Worm (Caenorhabditis elegans) whole organism, mixed stage, embryonic: Measurements from ENCODE around the gene lars-1.

Experiments used
- M03D4.4 ChIP-seq: sonication (generic microtip); optimal IDR thresholded peaks from 2 replicates; lab custom pipeline; 2017; ENCODE audit warnings: mild to moderate bottlenecking, missing genetic modification characterization, missing compliant biosample characterization
- bed-3 ChIP-seq: fragments of 200-800 bp; sonication (Bioruptor generic); optimal IDR thresholded peaks from 3 replicates; lab custom pipeline; 2018; ENCODE audit warnings: mild to moderate bottlenecking, missing genetic modification characterization, moderate library complexity, missing compliant biosample characterization
- blmp-1 ChIP-seq: fragments of 150-350 bp; optimal IDR thresholded peaks from 2 replicates; lab custom pipeline; 2014; ENCODE audit warnings: missing biosample characterization, missing genetic modification characterization
- ceh-39 ChIP-seq: fragments of 150-350 bp; optimal IDR thresholded peaks from 2 replicates; lab custom pipeline; 2014; ENCODE audit warnings: missing biosample characterization, missing genetic modification characterization
- ceh-43 ChIP-seq: fragments of 200-800 bp; sonication (Bioruptor generic); optimal IDR thresholded peaks from 2 replicates; lab custom pipeline; 2018; ENCODE audit warnings: mild to moderate bottlenecking, missing genetic modification characterization, moderate library complexity, missing compliant biosample characterization
- ceh-83 ChIP-seq: fragments of 200-800 bp; sonication (Bioruptor generic); optimal IDR thresholded peaks from 2 replicates; lab custom pipeline; 2018; ENCODE audit warnings: mild to moderate bottlenecking, missing genetic modification characterization, missing compliant biosample characterization
- ces-1 ChIP-seq: fragments of 150-350 bp; optimal IDR thresholded peaks from 2 replicates; lab custom pipeline; 2014; ENCODE audit warnings: missing biosample characterization, missing genetic modification reagents, missing genetic modification characterization
- drap-1 ChIP-seq: fragments of 200-800 bp; sonication (Bioruptor generic); optimal IDR thresholded peaks from 3 replicates; lab custom pipeline; 2018; ENCODE audit warnings: mild to moderate bottlenecking, missing genetic modification characterization, missing compliant biosample characterization
- elt-1 ChIP-seq: sonication (generic microtip); optimal IDR thresholded peaks from 2 replicates; lab custom pipeline; 2017; ENCODE audit warnings: missing genetic modification characterization, mild to moderate bottlenecking, missing compliant biosample characterization, antibody characterized with exemption, moderate library complexity, borderline replicate concordance; ENCODE audit not compliant: insufficient read depth
- elt-3 ChIP-seq: fragments of 150-350 bp; optimal IDR thresholded peaks from 2 replicates; lab custom pipeline; 2014; ENCODE audit warnings: missing biosample characterization, missing genetic modification characterization
- flh-1 ChIP-seq: fragments of 200-800 bp; sonication (Bioruptor generic); optimal IDR thresholded peaks from 2 replicates; lab custom pipeline; 2018; ENCODE audit warnings: mild to moderate bottlenecking, missing genetic modification characterization, moderate library complexity, missing compliant biosample characterization
- ham-2 ChIP-seq: fragments of 200-800 bp; sonication (Bioruptor generic); optimal IDR thresholded peaks from 2 replicates; lab custom pipeline; 2018; ENCODE audit warnings: mild to moderate bottlenecking, missing genetic modification characterization, missing compliant biosample characterization
- hlh-1 ChIP-seq: fragments of 150-350 bp; optimal IDR thresholded peaks from 2 replicates; lab custom pipeline; 2014; ENCODE audit warnings: missing biosample characterization, missing genetic modification reagents, missing genetic modification characterization
- lin-13 ChIP-seq: fragments of 150-350 bp; optimal IDR thresholded peaks from 2 replicates; lab custom pipeline; 2014; ENCODE audit warnings: missing biosample characterization, missing genetic modification characterization
- lsy-2 ChIP-seq: fragments of 150-350 bp; optimal IDR thresholded peaks from 2 replicates; lab custom pipeline; 2014; ENCODE audit warnings: missing biosample characterization, missing genetic modification characterization
- mab-5 ChIP-seq: fragments of 150-350 bp; optimal IDR thresholded peaks from 2 replicates; lab custom pipeline; 2014; ENCODE audit warnings: missing biosample characterization, missing genetic modification characterization
- mep-1 ChIP-seq: fragments of 150-350 bp; optimal IDR thresholded peaks from 2 replicates; lab custom pipeline; 2017; ENCODE audit warnings: missing biosample characterization, missing genetic modification reagents, missing genetic modification characterization, inconsistent platforms
- mls-2 ChIP-seq: sonication (generic microtip); optimal IDR thresholded peaks from 2 replicates; lab custom pipeline; 2016; ENCODE audit warnings: mild to moderate bottlenecking, missing genetic modification characterization, moderate library complexity, missing compliant biosample characterization
- nhr-12 ChIP-seq: fragments of 150-350 bp; optimal IDR thresholded peaks from 2 replicates; lab custom pipeline; 2014; ENCODE audit warnings: missing biosample characterization, missing genetic modification characterization
- nhr-2 ChIP-seq: fragments of 150-350 bp; optimal IDR thresholded peaks from 2 replicates; lab custom pipeline; 2014; ENCODE audit warnings: missing biosample characterization, missing genetic modification characterization
- nhr-237 ChIP-seq: fragments of 150-350 bp; optimal IDR thresholded peaks from 2 replicates; lab custom pipeline; 2014; ENCODE audit warnings: missing biosample characterization, missing genetic modification characterization
- nhr-28 ChIP-seq: fragments of 150-350 bp; optimal IDR thresholded peaks from 2 replicates; lab custom pipeline; 2014; ENCODE audit warnings: missing biosample characterization, missing genetic modification characterization
- pha-4 ChIP-seq: fragments of 150-350 bp; optimal IDR thresholded peaks from 2 replicates; lab custom pipeline; 2018; ENCODE audit warnings: missing biosample characterization, missing genetic modification reagents, missing genetic modification characterization
- sem-2 ChIP-seq: fragments of 200-800 bp; sonication (Bioruptor generic); optimal IDR thresholded peaks from 2 replicates; lab custom pipeline; 2018; ENCODE audit warnings: mild to moderate bottlenecking, missing genetic modification characterization, missing compliant biosample characterization
- snpc-4 ChIP-seq: fragments of 150-350 bp; optimal IDR thresholded peaks from 2 replicates; lab custom pipeline; 2014; ENCODE audit warnings: missing biosample characterization, missing genetic modification characterization
- sptf-1 ChIP-seq: sonication (generic microtip); optimal IDR thresholded peaks from 2 replicates; lab custom pipeline; 2017; ENCODE audit warnings: mild to moderate bottlenecking, missing genetic modification characterization, moderate library complexity, missing compliant biosample characterization
- tbx-8 ChIP-seq: fragments of 200-800 bp; sonication (Bioruptor generic); optimal IDR thresholded peaks from 2 replicates; lab custom pipeline; 2018; ENCODE audit warnings: mild to moderate bottlenecking, missing genetic modification characterization, moderate library complexity, missing compliant biosample characterization
- unc-120 ChIP-seq: sonication (generic microtip); optimal IDR thresholded peaks from 2 replicates; lab custom pipeline; 2017; ENCODE audit warnings: missing genetic modification characterization, missing compliant biosample characterization; ENCODE audit not compliant: poor library complexity, severe bottlenecking
- unc-39 ChIP-seq: fragments of 150-350 bp; optimal IDR thresholded peaks from 2 replicates; lab custom pipeline; 2014; ENCODE audit warnings: missing biosample characterization, missing genetic modification characterization
- unc-62 ChIP-seq: fragments of 150-350 bp; optimal IDR thresholded peaks from 2 replicates; lab custom pipeline; 2014; ENCODE audit warnings: missing biosample characterization, missing genetic modification reagents, missing genetic modification characterization
- zip-8 ChIP-seq: fragments of 150-350 bp; optimal IDR thresholded peaks from 2 replicates; lab custom pipeline; 2014; ENCODE audit warnings: missing biosample characterization, missing genetic modification characterization
- ztf-11 ChIP-seq: fragments of 150-350 bp; optimal IDR thresholded peaks from 2 replicates; lab custom pipeline; 2014; ENCODE audit warnings: missing biosample characterization, missing genetic modification characterization

Gene lars-1

DNA sequence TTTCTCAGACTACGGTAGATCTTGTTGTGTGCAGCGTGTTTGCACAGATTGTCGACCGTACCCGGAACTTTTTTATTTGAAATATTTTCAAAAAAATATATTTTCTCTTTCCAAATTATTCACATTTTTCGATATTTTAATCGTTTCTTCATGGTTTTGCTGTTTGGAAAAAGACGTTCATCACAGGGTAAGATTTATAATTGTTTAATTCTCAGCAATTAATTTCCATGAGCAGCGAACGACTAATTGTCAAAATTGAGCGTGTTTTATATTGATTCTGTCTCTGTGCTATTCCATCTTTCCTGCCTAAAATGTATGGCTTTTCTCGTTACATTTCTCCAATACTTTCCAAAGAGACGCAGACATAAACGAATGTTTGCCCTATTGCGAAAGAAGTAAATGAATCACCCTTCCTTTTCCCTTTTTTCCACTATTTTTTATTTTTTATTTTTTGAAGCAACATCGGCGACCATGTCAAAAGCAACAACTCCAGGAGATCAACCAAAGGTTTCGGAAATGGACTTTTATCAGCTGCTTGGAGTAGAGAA is 4.6 kb upstream of the lars-1 start, which contains the start of gene dnj-16:
Gene dnj-16, plus strand, starts transcription at position 51 of the 548 bp plus-strand sequence.
- TF ChIP-seq unc-120, result no peak
- TF ChIP-seq ces-1 (GFP tag; lab: Kevin White, UChicago), result peak; percentile 83
- TF ChIP-seq nhr-237 (tag; lab: Kevin White, UChicago), result peak; percentile 1
- TF ChIP-seq mep-1 (tag; lab: Kevin White, UChicago), result peak; percentile 19
- TF ChIP-seq ztf-11 (tag; lab: Kevin White, UChicago), result no peak
- TF ChIP-seq lsy-2 (tag; lab: Kevin White, UChicago), result peak; percentile 11
- TF ChIP-seq, all 35 proteins: peak for 4

DNA sequence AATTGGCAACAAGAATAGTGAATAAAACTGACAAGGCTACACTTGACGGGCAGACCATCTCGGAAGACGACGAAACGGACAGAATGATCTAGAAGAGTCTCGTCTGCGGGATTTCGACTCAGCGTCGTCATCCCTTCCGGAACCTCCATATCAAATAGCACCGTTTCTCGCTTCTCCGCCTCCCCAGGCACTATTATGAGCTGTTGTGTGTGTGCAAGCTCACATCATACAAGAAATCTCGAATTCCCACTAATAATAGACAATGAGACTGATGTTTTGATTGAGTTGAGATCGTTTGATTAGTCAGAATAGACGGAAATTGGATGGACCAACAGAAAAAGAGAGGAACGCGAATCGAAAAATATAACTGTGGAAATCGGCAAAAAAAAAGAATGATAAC is 3.6 kb upstream of the lars-1 start, which contains the start of gene spp-28:
Gene spp-28, minus strand, starts transcription at position 101 of the 400 bp plus-strand sequence.
- TF ChIP-seq unc-62 (GFP tag; lab: Kevin White, UChicago) (no peak), drap-1 (GFP tag; lab: Kevin White, UChicago) (no peak), mls-2 (no peak), lsy-2 (tag; lab: Kevin White, UChicago) (no peak), flh-1 (no peak), ztf-11 (tag; lab: Kevin White, UChicago) (no peak)

DNA sequence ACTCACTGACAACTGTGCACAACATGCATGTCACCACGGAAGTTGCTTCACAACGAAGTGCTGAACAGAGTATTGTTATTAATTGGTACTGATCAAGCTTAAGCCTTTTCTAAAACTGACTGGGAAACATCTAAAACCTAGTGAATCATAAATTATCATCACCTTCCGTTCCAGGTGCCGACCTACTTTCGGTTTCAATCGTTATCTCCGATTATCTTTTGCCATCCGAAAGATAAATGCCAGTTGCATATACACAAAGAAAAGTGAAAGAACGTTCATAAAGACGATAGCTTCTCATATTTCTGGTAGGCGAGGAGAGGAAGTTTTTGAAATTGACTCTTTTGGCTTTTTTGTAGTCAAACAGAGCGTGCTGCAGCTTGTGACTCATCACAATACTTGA is 3.0 kb upstream of the lars-1 start:
- peak; percentile 15 for TF ChIP-seq ham-2 (GFP tag; lab: Kevin White, UChicago)
- TF ChIP-seq blmp-1 (tag; lab: Kevin White, UChicago), result peak; percentile 92
- TF ChIP-seq unc-62 (GFP tag; lab: Kevin White, UChicago), result peak; percentile 0
- peak; percentile 74 for TF ChIP-seq elt-1
- TF ChIP-seq lin-13, result no peak
- peak; percentile 88 for TF ChIP-seq elt-3 (tag; lab: Kevin White, UChicago)
- TF ChIP-seq M03D4.4 (tag; lab: Kevin White, UChicago), result no peak
- TF ChIP-seq unc-39 (tag; lab: Kevin White, UChicago), result no peak

DNA sequence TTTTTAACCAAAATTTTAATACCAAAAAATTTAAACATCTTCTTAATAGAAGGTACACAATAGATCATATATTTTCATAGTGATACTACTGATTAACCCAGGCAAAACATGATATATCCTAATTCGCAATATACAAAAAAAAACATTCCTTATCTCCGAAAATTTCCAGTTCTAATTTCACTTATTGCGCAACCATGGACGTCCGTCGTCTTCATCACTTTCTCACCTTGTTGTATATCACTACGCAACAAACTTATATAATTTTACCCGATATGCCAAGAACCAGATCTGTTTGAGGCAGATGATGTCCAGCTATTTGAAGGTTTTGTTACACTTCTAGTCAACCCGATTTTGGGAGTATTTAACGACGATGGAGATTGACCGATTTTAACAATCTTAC is 1.2 kb upstream of the lars-1 start, which contains the start of gene R74.2:
Gene R74.2, plus strand, starts transcription at position 316 of the 400 bp plus-strand sequence.
- TF ChIP-seq mab-5 (tag; lab: Kevin White, UChicago) (no peak), unc-62 (GFP tag; lab: Kevin White, UChicago) (peak; percentile 20), nhr-12 (tag; lab: Kevin White, UChicago) (no peak), unc-39 (tag; lab: Kevin White, UChicago) (no peak), sem-2 (GFP tag; lab: Kevin White, UChicago) (no peak), blmp-1 (tag; lab: Kevin White, UChicago) (peak; percentile 81), lsy-2 (tag; lab: Kevin White, UChicago) (no peak), elt-1 (no peak), unc-120 (no peak), hlh-1 (tag; lab: Kevin White, UChicago) (no peak), ceh-39 (no peak), pha-4 (tag; lab: Kevin White, UChicago) (no peak), elt-3 (tag; lab: Kevin White, UChicago) (peak; percentile 77), tbx-8 (GFP tag; lab: Kevin White, UChicago) (no peak), mls-2 (no peak), ztf-11 (tag; lab: Kevin White, UChicago) (no peak), sptf-1 (tag; lab: Kevin White, UChicago) (no peak), ham-2 (GFP tag; lab: Kevin White, UChicago) (no peak), M03D4.4 (tag; lab: Kevin White, UChicago) (no peak), nhr-2 (tag; lab: Kevin White, UChicago) (no peak), flh-1 (no peak), ceh-43 (GFP tag; lab: Kevin White, UChicago) (no peak), snpc-4 (tag; lab: Kevin White, UChicago) (no peak), zip-8 (peak; percentile 84)

DNA sequence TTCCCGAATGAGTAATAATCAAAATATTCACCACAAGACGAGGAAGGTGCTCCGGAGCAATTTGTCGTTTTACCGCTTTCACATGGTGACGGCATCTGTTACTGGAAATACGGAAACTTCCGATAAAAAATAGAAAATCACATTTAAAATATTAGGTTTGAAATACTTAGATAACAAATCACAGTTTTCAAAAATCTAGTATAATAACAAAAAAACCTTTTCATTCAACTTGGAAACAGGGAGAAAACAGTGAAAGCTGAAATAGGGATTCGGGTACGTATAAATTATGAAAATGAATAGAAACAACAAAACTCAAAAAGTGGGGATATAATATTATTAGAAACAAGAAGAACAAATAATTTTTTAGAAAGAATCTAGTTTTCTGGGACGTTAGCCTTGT is 5.3 kb downstream of the lars-1 start, which contains the start of gene C16C10.1:
Gene C16C10.1, minus strand, starts transcription at position 101 of the 400 bp plus-strand sequence.
- no peak for TF ChIP-seq pha-4 (tag; lab: Kevin White, UChicago)
- TF ChIP-seq zip-8, result no peak
- TF ChIP-seq nhr-12 (tag; lab: Kevin White, UChicago), result no peak
- no peak for TF ChIP-seq tbx-8 (GFP tag; lab: Kevin White, UChicago)
- TF ChIP-seq unc-120, result no peak
- TF ChIP-seq nhr-237 (tag; lab: Kevin White, UChicago), result no peak
- no peak for TF ChIP-seq ztf-11 (tag; lab: Kevin White, UChicago)
- no peak for TF ChIP-seq nhr-28 (tag; lab: Kevin White, UChicago)
- TF ChIP-seq ceh-83 (GFP tag; lab: Kevin White, UChicago), result no peak
- TF ChIP-seq blmp-1 (tag; lab: Kevin White, UChicago), result no peak
- no peak for TF ChIP-seq bed-3
- TF ChIP-seq unc-62 (GFP tag; lab: Kevin White, UChicago), result no peak
- no peak for TF ChIP-seq ces-1 (GFP tag; lab: Kevin White, UChicago)
- no peak for TF ChIP-seq M03D4.4 (tag; lab: Kevin White, UChicago)
- no peak for TF ChIP-seq elt-1
- no peak for TF ChIP-seq sptf-1 (tag; lab: Kevin White, UChicago)
- no peak for TF ChIP-seq flh-1
- TF ChIP-seq, all 35 proteins: peak for 0
